Worm (Caenorhabditis elegans) whole organism, L3 larva: Measurements from ENCODE around the gene dyci-1.
A peak's percentile ranks its signal among the peaks of the same experiment; 100 is the strongest.

Source experiments
- R02D3.7 ChIP-seq: fragments of 150-350 bp; optimal IDR thresholded peaks from 2 replicates; lab custom pipeline; 2014; ENCODE audit warnings: missing biosample characterization, missing genetic modification characterization
- ZK546.5 ChIP-seq: sonication (generic microtip); optimal IDR thresholded peaks from 2 replicates; lab custom pipeline; 2017; ENCODE audit warnings: missing biosample characterization, missing genetic modification characterization
- aly-2 ChIP-seq: fragments of 150-350 bp; optimal IDR thresholded peaks from 2 replicates; lab custom pipeline; 2014; ENCODE audit warnings: missing biosample characterization, missing genetic modification characterization
- ama-1 ChIP-seq: fragments of 150-350 bp; optimal IDR thresholded peaks from 2 replicates; lab custom pipeline; 2018
- ceh-16 ChIP-seq: sonication (generic microtip); optimal IDR thresholded peaks from 2 replicates; lab custom pipeline; 2017; ENCODE audit warnings: missing biosample characterization, missing genetic modification characterization
- ceh-28 ChIP-seq: fragments of 150-350 bp; optimal IDR thresholded peaks from 2 replicates; lab custom pipeline; 2014; ENCODE audit warnings: missing biosample characterization, missing genetic modification reagents, missing genetic modification characterization
- ceh-82 ChIP-seq: fragments of 150-350 bp; optimal IDR thresholded peaks from 2 replicates; lab custom pipeline; 2014; ENCODE audit warnings: missing biosample characterization, missing genetic modification characterization
- ceh-9 ChIP-seq: sonication (generic microtip); optimal IDR thresholded peaks from 2 replicates; lab custom pipeline; 2018; ENCODE audit warnings: missing biosample characterization, missing genetic modification characterization
- daf-12 ChIP-seq: fragments of 150-350 bp; optimal IDR thresholded peaks from 2 replicates; lab custom pipeline; 2014; ENCODE audit warnings: missing biosample characterization, missing genetic modification reagents, missing genetic modification characterization
- egl-27 ChIP-seq: sonication (generic microtip); optimal IDR thresholded peaks from 4 replicates; lab custom pipeline; 2017; ENCODE audit warnings: missing biosample characterization, missing genetic modification reagents, missing genetic modification characterization
- egl-5 ChIP-seq: fragments of 150-350 bp; optimal IDR thresholded peaks from 2 replicates; lab custom pipeline; 2017; ENCODE audit warnings: missing biosample characterization, missing genetic modification reagents, missing genetic modification characterization, inconsistent platforms
- elt-1 ChIP-seq: fragments of 150-350 bp; optimal IDR thresholded peaks from 2 replicates; lab custom pipeline; 2014; ENCODE audit warnings: missing biosample characterization, missing genetic modification characterization
- elt-2 ChIP-seq: sonication (generic microtip); optimal IDR thresholded peaks from 2 replicates; lab custom pipeline; 2016; ENCODE audit warnings: missing genetic modification reagents, mild to moderate bottlenecking, missing genetic modification characterization, missing compliant biosample characterization
- elt-3 ChIP-seq, 3 experiments: fragments of 150-350 bp in 1 of 3; sonication (generic microtip) in 2 of 3; optimal IDR thresholded peaks; 2 replicates in 2 of 3; 4 replicates in 1 of 3; lab custom pipeline; 2014 to 2017; ENCODE audit warnings: missing biosample characterization in 3 of 3, missing genetic modification characterization in 3 of 3
- eor-1 ChIP-seq, 2 experiments: fragments of 150-350 bp; optimal IDR thresholded peaks; 2 replicates each; lab custom pipeline; 2014 to 2018; ENCODE audit warnings: missing biosample characterization in 2 of 2, missing genetic modification characterization in 2 of 2
- fkh-10 ChIP-seq: sonication (generic microtip); optimal IDR thresholded peaks from 2 replicates; lab custom pipeline; 2017; ENCODE audit warnings: missing biosample characterization, missing genetic modification reagents, missing genetic modification characterization
- fkh-2 ChIP-seq: fragments of 150-350 bp; optimal IDR thresholded peaks from 2 replicates; lab custom pipeline; 2014; ENCODE audit warnings: missing biosample characterization, missing genetic modification reagents, missing genetic modification characterization
- fos-1 ChIP-seq: fragments of 150-350 bp; optimal IDR thresholded peaks from 2 replicates; lab custom pipeline; 2014; ENCODE audit warnings: missing biosample characterization, missing genetic modification characterization
- hmg-11 ChIP-seq: sonication (generic microtip); optimal IDR thresholded peaks from 2 replicates; lab custom pipeline; 2016; ENCODE audit warnings: missing genetic modification characterization, missing compliant biosample characterization
- jun-1 ChIP-seq: fragments of 150-350 bp; optimal IDR thresholded peaks from 2 replicates; lab custom pipeline; 2014; ENCODE audit warnings: missing biosample characterization, missing genetic modification reagents, missing genetic modification characterization
- lin-15B ChIP-seq: fragments of 150-350 bp; optimal IDR thresholded peaks from 2 replicates; lab custom pipeline; 2014; ENCODE audit warnings: missing biosample characterization, missing genetic modification characterization
- lin-39 ChIP-seq: fragments of 150-350 bp; optimal IDR thresholded peaks from 2 replicates; lab custom pipeline; 2018; ENCODE audit warnings: missing biosample characterization, missing genetic modification reagents, missing genetic modification characterization
- lsy-12 ChIP-seq: sonication (generic microtip); optimal IDR thresholded peaks from 2 replicates; lab custom pipeline; 2016; ENCODE audit warnings: mild to moderate bottlenecking, missing genetic modification characterization, missing compliant biosample characterization
- mdl-1 ChIP-seq: fragments of 150-350 bp; optimal IDR thresholded peaks from 2 replicates; lab custom pipeline; 2014; ENCODE audit warnings: missing biosample characterization, missing genetic modification characterization
- mml-1 ChIP-seq: fragments of 150-350 bp; sonication (generic microtip); optimal IDR thresholded peaks from 3 replicates; lab custom pipeline; 2014; ENCODE audit warnings: missing biosample characterization, missing genetic modification characterization
- nfya-1 ChIP-seq: sonication (generic microtip); optimal IDR thresholded peaks from 2 replicates; lab custom pipeline; 2017; ENCODE audit warnings: missing genetic modification characterization, mild to moderate bottlenecking, missing compliant biosample characterization, antibody characterized with exemption, moderate library complexity; ENCODE audit not compliant: insufficient read depth
- nhr-11 ChIP-seq: fragments of 150-350 bp; optimal IDR thresholded peaks from 2 replicates; lab custom pipeline; 2014; ENCODE audit warnings: missing biosample characterization, missing genetic modification characterization
- nhr-12 ChIP-seq: fragments of 150-350 bp; optimal IDR thresholded peaks from 2 replicates; lab custom pipeline; 2014; ENCODE audit warnings: missing biosample characterization, missing genetic modification characterization
- nhr-23 ChIP-seq: fragments of 150-350 bp; optimal IDR thresholded peaks from 2 replicates; lab custom pipeline; 2014; ENCODE audit warnings: missing biosample characterization, missing genetic modification reagents, missing genetic modification characterization
- nhr-237 ChIP-seq: fragments of 150-350 bp; optimal IDR thresholded peaks from 2 replicates; lab custom pipeline; 2014; ENCODE audit warnings: missing biosample characterization, missing genetic modification characterization
- nhr-25 ChIP-seq: sonication (generic microtip); optimal IDR thresholded peaks from 2 replicates; lab custom pipeline; 2017; ENCODE audit warnings: missing biosample characterization, missing genetic modification characterization
- nhr-28 ChIP-seq: fragments of 150-350 bp; optimal IDR thresholded peaks from 2 replicates; lab custom pipeline; 2014; ENCODE audit warnings: missing biosample characterization, missing genetic modification characterization
- nhr-43 ChIP-seq: sonication (generic microtip); optimal IDR thresholded peaks from 2 replicates; lab custom pipeline; 2016; ENCODE audit warnings: mild to moderate bottlenecking, missing genetic modification characterization, missing compliant biosample characterization; ENCODE audit not compliant: poor library complexity, severe bottlenecking
- nhr-67 ChIP-seq: fragments of 150-350 bp; optimal IDR thresholded peaks from 2 replicates; lab custom pipeline; 2014; ENCODE audit warnings: missing biosample characterization, missing genetic modification characterization
- nhr-76 ChIP-seq: fragments of 150-350 bp; sonication (generic microtip); optimal IDR thresholded peaks from 5 replicates; lab custom pipeline; 2014; ENCODE audit warnings: missing biosample characterization, missing genetic modification characterization
- nhr-77 ChIP-seq: fragments of 150-350 bp; optimal IDR thresholded peaks from 2 replicates; lab custom pipeline; 2014; ENCODE audit warnings: missing biosample characterization, missing genetic modification characterization
- pha-4 ChIP-seq: fragments of 150-350 bp; optimal IDR thresholded peaks from 2 replicates; lab custom pipeline; 2014; ENCODE audit warnings: missing biosample characterization, missing genetic modification reagents, missing genetic modification characterization
- pqm-1 ChIP-seq: fragments of 150-350 bp; optimal IDR thresholded peaks from 2 replicates; lab custom pipeline; 2017; ENCODE audit warnings: missing biosample characterization, missing genetic modification characterization, inconsistent platforms
- sea-2 ChIP-seq: fragments of 150-350 bp; sonication (generic microtip); optimal IDR thresholded peaks from 4 replicates; lab custom pipeline; 2014; ENCODE audit warnings: missing biosample characterization, missing genetic modification reagents, missing genetic modification characterization
- skn-1 ChIP-seq: fragments of 150-350 bp; optimal IDR thresholded peaks from 2 replicates; lab custom pipeline; 2014; ENCODE audit warnings: missing biosample characterization, missing genetic modification characterization
- snpc-4 ChIP-seq: fragments of 150-350 bp; optimal IDR thresholded peaks from 2 replicates; lab custom pipeline; 2014; ENCODE audit warnings: missing biosample characterization, missing genetic modification characterization
- tbx-2 ChIP-seq: sonication (generic microtip); optimal IDR thresholded peaks from 2 replicates; lab custom pipeline; 2016; ENCODE audit warnings: mild to moderate bottlenecking, missing genetic modification characterization, missing compliant biosample characterization
- unc-39 ChIP-seq: sonication (generic microtip); optimal IDR thresholded peaks from 4 replicates; lab custom pipeline; 2017; ENCODE audit warnings: missing biosample characterization, missing genetic modification characterization
- unc-62 ChIP-seq: fragments of 150-350 bp; sonication (generic microtip); optimal IDR thresholded peaks from 4 replicates; lab custom pipeline; 2014; ENCODE audit warnings: missing biosample characterization, missing genetic modification reagents, missing genetic modification characterization
- zag-1 ChIP-seq: fragments of 150-350 bp; optimal IDR thresholded peaks from 2 replicates; lab custom pipeline; 2014; ENCODE audit warnings: missing biosample characterization, missing genetic modification characterization
- ztf-11 ChIP-seq: fragments of 150-350 bp; optimal IDR thresholded peaks from 2 replicates; lab custom pipeline; 2014; ENCODE audit warnings: missing biosample characterization, missing genetic modification characterization
- ztf-4 ChIP-seq: fragments of 150-350 bp; optimal IDR thresholded peaks from 2 replicates; lab custom pipeline; 2014; ENCODE audit warnings: missing biosample characterization, missing genetic modification characterization

dyci-1 gene

ce11 chrIV:6790438-6791124 lies 5.5 kb upstream of the dyci-1 start, which contains the start of the genes C17H12.2 and vha-8 (continued):
- TF ChIP-seq nhr-12 (no peak), nhr-67 (tag; lab: Kevin White, UChicago) (no peak), zag-1 (tag; lab: Kevin White, UChicago) (no peak), hmg-11 (peak; percentile 89), elt-3 (tag; optimal IDR thresholded peaks at IDR 0.05; lab: Kevin White, UChicago) (peak in 2 of 3 experiments; percentile 41 to 59), aly-2 (tag; lab: Kevin White, UChicago) (no peak), fkh-10 (GFP tag; lab: Kevin White, UChicago) (peak; percentile 40)

ce11 chrIV:6789950-6790349 lies 4.9 kb upstream of the dyci-1 start:
- TF ChIP-seq hmg-11 = no peak
- TF ChIP-seq snpc-4 (tag; lab: Kevin White, UChicago) = no peak
- TF ChIP-seq pha-4 (tag; lab: Kevin White, UChicago) = no peak
- no peak for TF ChIP-seq nhr-23 (tag; lab: Kevin White, UChicago)
- no peak for TF ChIP-seq fkh-10 (GFP tag; lab: Kevin White, UChicago)
- TF ChIP-seq skn-1 (tag; lab: Kevin White, UChicago) = no peak
- no peak for TF ChIP-seq egl-5 (tag; lab: Kevin White, UChicago)
- no peak for TF ChIP-seq ztf-4 (tag; lab: Kevin White, UChicago)

DNA sequence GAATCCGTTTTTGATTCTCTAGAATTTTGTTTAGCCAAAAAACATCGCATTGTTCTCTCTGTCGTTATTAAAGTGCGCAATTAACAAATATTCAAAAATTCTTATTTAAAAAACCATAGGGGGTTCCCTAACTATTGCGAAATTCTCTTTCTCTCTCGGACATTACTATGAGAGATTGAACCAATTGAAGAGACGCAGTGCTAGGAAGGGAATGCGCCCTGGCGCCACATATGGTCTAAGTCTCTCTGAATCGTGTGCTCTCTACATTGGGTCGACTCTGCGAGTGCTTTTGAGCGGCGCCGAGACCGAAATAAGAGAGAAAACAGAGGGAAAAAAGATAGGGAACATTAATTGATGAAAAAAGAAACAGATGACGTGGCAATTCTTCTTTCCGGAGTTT lies 801 bp upstream of the dyci-1 start:
- TF ChIP-seq ztf-11 (no peak), ceh-28 (tag; lab: Kevin White, UChicago) (peak; percentile 45), lin-39 (tag; lab: Kevin White, UChicago) (peak; percentile 63), fkh-2 (no peak), nhr-12 (no peak), unc-39 (tag; lab: Kevin White, UChicago) (no peak), ceh-16 (tag; lab: Kevin White, UChicago) (no peak), nhr-67 (tag; lab: Kevin White, UChicago) (no peak), snpc-4 (tag; lab: Kevin White, UChicago) (peak; percentile 54), ztf-4 (tag; lab: Kevin White, UChicago) (no peak), zag-1 (tag; lab: Kevin White, UChicago) (peak; percentile 17), ama-1 (lab: Kevin White, UChicago) (no peak), R02D3.7 (tag; lab: Kevin White, UChicago) (no peak), nhr-77 (tag; lab: Kevin White, UChicago) (no peak), fos-1 (tag; lab: Kevin White, UChicago) (no peak), unc-62 (GFP tag; lab: Kevin White, UChicago) (no peak), ZK546.5 (no peak), mml-1 (tag; lab: Kevin White, UChicago) (no peak), jun-1 (tag; lab: Kevin White, UChicago) (no peak), mdl-1 (tag; lab: Kevin White, UChicago) (no peak), pqm-1 (tag; lab: Kevin White, UChicago) (peak; percentile 49), aly-2 (tag; lab: Kevin White, UChicago) (no peak), nfya-1 (tag; lab: Kevin White, UChicago) (peak; percentile 85), lsy-12 (tag; lab: Kevin White, UChicago) (peak; percentile 59), lin-15B (tag; lab: Kevin White, UChicago) (peak; percentile 52), ceh-82 (no peak), fkh-10 (GFP tag; lab: Kevin White, UChicago) (no peak), nhr-11 (no peak), egl-27 (tag; lab: Kevin White, UChicago) (no peak), nhr-28 (tag; lab: Kevin White, UChicago) (no peak), elt-2 (peak; percentile 60), nhr-237 (tag; lab: Kevin White, UChicago) (no peak), eor-1 (tag; optimal IDR thresholded peaks at IDR 0.05; lab: Kevin White, UChicago) (no peak), elt-3 (tag; optimal IDR thresholded peaks at IDR 0.05; lab: Kevin White, UChicago) (no peak), daf-12 (no peak), elt-1 (tag; lab: Kevin White, UChicago) (no peak), nhr-23 (tag; lab: Kevin White, UChicago) (peak; percentile 52), skn-1 (tag; lab: Kevin White, UChicago) (peak; percentile 14), nhr-25 (tag; lab: Kevin White, UChicago) (peak; percentile 32), hmg-11 (peak; percentile 89), egl-5 (tag; lab: Kevin White, UChicago) (peak; percentile 57), ceh-9 (tag; lab: Kevin White, UChicago) (no peak), pha-4 (tag; lab: Kevin White, UChicago) (peak; percentile 79), nhr-76 (no peak), sea-2 (no peak), tbx-2 (peak; percentile 4), nhr-43 (tag; lab: Kevin White, UChicago) (peak; percentile 14)
- TF ChIP-seq, all 47 proteins: peak for 17
